Comparison of ENCODE assay signal across 4 worm cellular contexts in genomic region chrIII:2596984-2597454, ce11.
TF ChIP-seq lines count a peak whose summit lies in the region.

Gene apb-1, minus strand, starts transcription at chrIII:2597034.

TF ChIP-seq in whole organism, L2 larva, 48 proteins besides CTCF, POLR2A, EP300 and RAD21 (continued from another document):
- TF ChIP-seq nhr-10 (tag; optimal IDR thresholded peaks at IDR 0.05; lab: Kevin White, UChicago) (peak; percentile 65), nhr-12 (tag; optimal IDR thresholded peaks at IDR 0.05; lab: Kevin White, UChicago) (no peak), ztf-1 (GFP tag; conservative IDR thresholded peaks at IDR 0.05; lab: Robert Waterston, UW) (no peak), egl-27 (tag; optimal IDR thresholded peaks at IDR 0.05; lab: Kevin White, UChicago) (peak; percentile 92), lin-13 (GFP tag; optimal IDR thresholded peaks at IDR 0.05; lab: Kevin White, UChicago) (peak; percentile 93), blmp-1 (tag; optimal IDR thresholded peaks at IDR 0.05; lab: Kevin White, UChicago; ENCODE audit: insufficient read depth) (peak; percentile 68), nhr-129 (tag; optimal IDR thresholded peaks at IDR 0.05; lab: Kevin White, UChicago) (peak; percentile 78), ztf-11 (tag; optimal IDR thresholded peaks at IDR 0.05; lab: Kevin White, UChicago) (peak; percentile 22), lin-39 (tag; optimal IDR thresholded peaks at IDR 0.05; lab: Kevin White, UChicago) (no peak), aly-2 (tag; optimal IDR thresholded peaks at IDR 0.05; lab: Kevin White, UChicago) (peak; percentile 76), ceh-82 (tag; optimal IDR thresholded peaks at IDR 0.05; lab: Kevin White, UChicago) (peak; percentile 15), F13H6.1 (tag; optimal IDR thresholded peaks at IDR 0.05; lab: Kevin White, UChicago) (peak; percentile 91), unc-39 (tag; optimal IDR thresholded peaks at IDR 0.05; lab: Kevin White, UChicago) (no peak), peb-1 (tag; optimal IDR thresholded peaks at IDR 0.05; lab: Kevin White, UChicago) (no peak), nhr-77 (tag; optimal IDR thresholded peaks at IDR 0.05; lab: Kevin White, UChicago) (peak; percentile 78), fos-1 (tag; optimal IDR thresholded peaks at IDR 0.05; lab: Kevin White, UChicago) (peak; percentile 80), R02D3.7 (tag; optimal IDR thresholded peaks at IDR 0.05; lab: Kevin White, UChicago) (peak; percentile 76), snpc-4 (tag; optimal IDR thresholded peaks at IDR 0.05; lab: Kevin White, UChicago) (peak; percentile 61), ZK546.5 (tag; optimal IDR thresholded peaks at IDR 0.05; lab: Kevin White, UChicago) (peak; percentile 40), dmd-4 (tag; optimal IDR thresholded peaks at IDR 0.05; lab: Kevin White, UChicago) (peak; percentile 68), nhr-25 (tag; optimal IDR thresholded peaks at IDR 0.05; lab: Kevin White, UChicago) (peak; percentile 86), sma-3 (GFP tag; optimal IDR thresholded peaks at IDR 0.05; lab: Kevin White, UChicago) (peak; percentile 93), ama-1 (optimal IDR thresholded peaks at IDR 0.05; lab: Kevin White, UChicago) (peak; percentile 19), skn-1 (tag; optimal IDR thresholded peaks at IDR 0.05; lab: Kevin White, UChicago) (no peak), Y55F3AM.14 (GFP tag; optimal IDR thresholded peaks at IDR 0.05; lab: Kevin White, UChicago) (no peak), unc-55 (GFP tag; optimal IDR thresholded peaks at IDR 0.05; lab: Kevin White, UChicago) (peak; percentile 98)

TF ChIP-seq in whole organism, L4 larva, 104 proteins besides CTCF, POLR2A, EP300 and RAD21 (continued from another document and continues in another):
- no peak for TF ChIP-seq php-3 (GFP tag; IDR thresholded peaks at IDR 0.05; lab: Robert Waterston, UW)
- peak; percentile 95 for TF ChIP-seq rbr-2 (tag; optimal IDR thresholded peaks at IDR 0.05; lab: Kevin White, UChicago)
- no peak for TF ChIP-seq zip-11 (GFP tag; IDR thresholded peaks at IDR 0.05; lab: Robert Waterston, UW)
- no peak for TF ChIP-seq mxl-2 (GFP tag; conservative IDR thresholded peaks at IDR 0.05; lab: Robert Waterston, UW)
- no peak for TF ChIP-seq lin-39 (tag; optimal IDR thresholded peaks at IDR 0.05; lab: Kevin White, UChicago)
- peak; percentile 90 for TF ChIP-seq spr-1 (tag; optimal IDR thresholded peaks at IDR 0.05; lab: Kevin White, UChicago)
- TF ChIP-seq egl-43 (GFP tag; IDR thresholded peaks at IDR 0.05; lab: Robert Waterston, UW): peak; percentile 88
- TF ChIP-seq D1046.2 (GFP tag; IDR thresholded peaks at IDR 0.05; lab: Robert Waterston, UW): 0 out of 2 replicates have a peak, but pooled peaks have one; percentile 66
- TF ChIP-seq nhr-6 (tag; optimal IDR thresholded peaks at IDR 0.05; lab: Kevin White, UChicago): peak; percentile 92
- TF ChIP-seq hlh-30 (tag; optimal IDR thresholded peaks at IDR 0.05; lab: Kevin White, UChicago; ENCODE audit: insufficient read depth): peak; percentile 79
- TF ChIP-seq F10B5.3 (tag; optimal IDR thresholded peaks at IDR 0.05; lab: Kevin White, UChicago): peak; percentile 80
- TF ChIP-seq nhr-25 (tag; optimal IDR thresholded peaks at IDR 0.05; lab: Kevin White, UChicago; ENCODE audit: borderline replicate concordance, insufficient read depth): peak; percentile 29
- no peak for TF ChIP-seq mes-2 (tag; optimal IDR thresholded peaks at IDR 0.05; lab: Kevin White, UChicago; ENCODE audit: poor library complexity, severe bottlenecking)
- TF ChIP-seq nhr-42 (GFP tag; IDR thresholded peaks at IDR 0.05; lab: Robert Waterston, UW): peak; percentile 72
- TF ChIP-seq F26F4.8 (GFP tag; conservative IDR thresholded peaks at IDR 0.05; lab: Robert Waterston, UW): no peak
- no peak for TF ChIP-seq unc-39 (tag; optimal IDR thresholded peaks at IDR 0.05; lab: Kevin White, UChicago)
- peak; percentile 72 for TF ChIP-seq dmd-9 (GFP tag; IDR thresholded peaks at IDR 0.05; lab: Robert Waterston, UW)
- no peak for TF ChIP-seq ceh-62 (tag; optimal IDR thresholded peaks at IDR 0.05; lab: Kevin White, UChicago)
- no peak for TF ChIP-seq Y75B8A.6 (GFP tag; IDR thresholded peaks at IDR 0.05; lab: Robert Waterston, UW)
- TF ChIP-seq jun-1 (tag; optimal IDR thresholded peaks at IDR 0.05; lab: Kevin White, UChicago): peak; percentile 16
- TF ChIP-seq nhr-102 (tag; optimal IDR thresholded peaks at IDR 0.05; lab: Kevin White, UChicago): peak; percentile 88
- TF ChIP-seq spr-3 (GFP tag; optimal IDR thresholded peaks at IDR 0.05; lab: Kevin White, UChicago): peak; percentile 72
- TF ChIP-seq T20F7.1 (GFP tag; optimal IDR thresholded peaks at IDR 0.05; lab: Kevin White, UChicago): peak; percentile 78
- TF ChIP-seq dmd-8 (GFP tag; IDR thresholded peaks at IDR 0.05; lab: Robert Waterston, UW): no peak
- no peak for TF ChIP-seq sdz-12 (GFP tag; optimal IDR thresholded peaks at IDR 0.05; lab: Kevin White, UChicago)
- TF ChIP-seq zfp-2 (tag; optimal IDR thresholded peaks at IDR 0.05; lab: Kevin White, UChicago): peak; percentile 52
- peak; percentile 84 for TF ChIP-seq ces-1 (GFP tag; optimal IDR thresholded peaks at IDR 0.05; lab: Kevin White, UChicago)
- peak in 1 of 2 experiments; percentile 29 for TF ChIP-seq mdl-1 (tag; optimal IDR thresholded peaks at IDR 0.05; lab: Kevin White, UChicago)
- TF ChIP-seq pha-4 (GFP tag; IDR thresholded peaks at IDR 0.05; lab: Robert Waterston, UW): peak; percentile 84
- peak; percentile 86 for TF ChIP-seq pha-4 (tag; optimal IDR thresholded peaks at IDR 0.05; lab: Kevin White, UChicago)
- peak in 1 of 2 experiments; percentile 30 for TF ChIP-seq daf-16 (GFP tag; optimal IDR thresholded peaks at IDR 0.05; lab: Kevin White, UChicago)
- TF ChIP-seq daf-16 (tag; optimal IDR thresholded peaks at IDR 0.05; lab: Kevin White, UChicago): peak; percentile 40
- TF ChIP-seq ztf-11 (tag; optimal IDR thresholded peaks at IDR 0.05; lab: Kevin White, UChicago): no peak
- TF ChIP-seq zfp-3 (GFP tag; conservative IDR thresholded peaks at IDR 0.05; lab: Robert Waterston, UW): peak; percentile 43; the same call in 1 of the 2 replicates
- TF ChIP-seq T26A8.4 (GFP tag; IDR thresholded peaks at IDR 0.05; lab: Robert Waterston, UW): no peak
- peak; percentile 79 for TF ChIP-seq nhr-11 (tag; optimal IDR thresholded peaks at IDR 0.05; lab: Kevin White, UChicago)

TF ChIP-seq in whole organism, late embryonic, 69 proteins besides CTCF, POLR2A, EP300 and RAD21 (continued from another document and continues in another):
- TF ChIP-seq unc-55 (GFP tag; optimal IDR thresholded peaks at IDR 0.05; lab: Kevin White, UChicago) (peak; percentile 32), T23F11.4 (GFP tag; optimal IDR thresholded peaks at IDR 0.05; lab: Kevin White, UChicago) (no peak), ttx-3 (tag; optimal IDR thresholded peaks at IDR 0.05; lab: Kevin White, UChicago) (peak; percentile 51), dve-1 (tag; optimal IDR thresholded peaks at IDR 0.05; lab: Kevin White, UChicago) (peak; percentile 75), pqm-1 (tag; optimal IDR thresholded peaks at IDR 0.05; lab: Kevin White, UChicago) (no peak), ceh-48 (tag; optimal IDR thresholded peaks at IDR 0.05; lab: Kevin White, UChicago) (peak; percentile 98), hlh-13 (GFP tag; optimal IDR thresholded peaks at IDR 0.05; lab: Kevin White, UChicago) (peak; percentile 19), hlh-15 (tag; optimal IDR thresholded peaks at IDR 0.05; lab: Kevin White, UChicago) (no peak), C38D4.7 (GFP tag; optimal IDR thresholded peaks at IDR 0.05; lab: Kevin White, UChicago) (peak; percentile 24), Y22D7AL.16 (tag; optimal IDR thresholded peaks at IDR 0.05; lab: Kevin White, UChicago) (no peak), sox-4 (tag; optimal IDR thresholded peaks at IDR 0.05; lab: Kevin White, UChicago) (peak; percentile 64), che-1 (tag; optimal IDR thresholded peaks at IDR 0.05; lab: Kevin White, UChicago) (peak; percentile 58), pag-3 (tag; optimal IDR thresholded peaks at IDR 0.05; lab: Kevin White, UChicago; ENCODE audit: borderline replicate concordance) (no peak), fkh-10 (GFP tag; optimal IDR thresholded peaks at IDR 0.05; lab: Kevin White, UChicago) (peak; percentile 52), odd-2 (tag; optimal IDR thresholded peaks at IDR 0.05; lab: Kevin White, UChicago) (no peak), sox-2 (GFP tag; IDR thresholded peaks at IDR 0.05; lab: Robert Waterston, UW) (peak; percentile 53), pha-2 (tag; optimal IDR thresholded peaks at IDR 0.05; lab: Kevin White, UChicago) (no peak), fkh-6 (tag; optimal IDR thresholded peaks at IDR 0.05; lab: Kevin White, UChicago) (no peak), eyg-1 (tag; optimal IDR thresholded peaks at IDR 0.05; lab: Kevin White, UChicago) (no peak), tbx-2 (tag; optimal IDR thresholded peaks at IDR 0.05; lab: Kevin White, UChicago) (peak; percentile 79), elt-2 (tag; optimal IDR thresholded peaks at IDR 0.05; lab: Kevin White, UChicago) (peak; percentile 81), lim-6 (tag; optimal IDR thresholded peaks at IDR 0.05; lab: Kevin White, UChicago) (peak; percentile 15), lin-11 (tag; optimal IDR thresholded peaks at IDR 0.05; lab: Kevin White, UChicago) (peak; percentile 49), pax-1 (tag; optimal IDR thresholded peaks at IDR 0.05; lab: Kevin White, UChicago) (peak; percentile 44), ceh-19 (GFP tag; optimal IDR thresholded peaks at IDR 0.05; lab: Kevin White, UChicago) (peak; percentile 79), K09A11.1 (tag; optimal IDR thresholded peaks at IDR 0.05; lab: Kevin White, UChicago; ENCODE audit: insufficient read depth) (no peak), ceh-6 (GFP tag; optimal IDR thresholded peaks at IDR 0.05; lab: Kevin White, UChicago) (peak; percentile 13), ceh-34 (tag; optimal IDR thresholded peaks at IDR 0.05; lab: Kevin White, UChicago) (peak; percentile 86), ets-4 (tag; optimal IDR thresholded peaks at IDR 0.05; lab: Kevin White, UChicago) (peak; percentile 25), ama-1 (optimal IDR thresholded peaks at IDR 0.05; lab: Kevin White, UChicago) (no peak), unc-3 (GFP tag; conservative IDR thresholded peaks at IDR 0.05; lab: Robert Waterston, UW) (0 out of 2 replicates have a peak, but pooled peaks have one; percentile 20), unc-3 (tag; optimal IDR thresholded peaks at IDR 0.05; lab: Kevin White, UChicago) (peak; percentile 33), pros-1 (tag; optimal IDR thresholded peaks at IDR 0.05; lab: Kevin White, UChicago) (no peak), hlh-6 (tag; optimal IDR thresholded peaks at IDR 0.05; lab: Kevin White, UChicago) (no peak), fax-1 (tag; optimal IDR thresholded peaks at IDR 0.05; lab: Kevin White, UChicago) (peak; percentile 20), ceh-18 (tag; optimal IDR thresholded peaks at IDR 0.05; lab: Kevin White, UChicago) (peak; percentile 68), pha-4 (tag; optimal IDR thresholded peaks at IDR 0.05; lab: Kevin White, UChicago) (no peak), ahr-1 (tag; optimal IDR thresholded peaks at IDR 0.05; lab: Kevin White, UChicago) (no peak), nhr-11 (tag; optimal IDR thresholded peaks at IDR 0.05; lab: Kevin White, UChicago) (no peak)

TF ChIP-seq in whole organism, mixed stage, embryonic, 35 proteins besides CTCF, POLR2A, EP300 and RAD21 (continued from another document):
- TF ChIP-seq unc-62 (GFP tag; optimal IDR thresholded peaks at IDR 0.05; lab: Kevin White, UChicago) (peak; percentile 32), M03D4.4 (tag; optimal IDR thresholded peaks at IDR 0.05; lab: Kevin White, UChicago) (peak; percentile 58), ces-1 (GFP tag; optimal IDR thresholded peaks at IDR 0.05; lab: Kevin White, UChicago) (peak; percentile 89), mab-5 (tag; optimal IDR thresholded peaks at IDR 0.05; lab: Kevin White, UChicago) (peak; percentile 64), lsy-2 (tag; optimal IDR thresholded peaks at IDR 0.05; lab: Kevin White, UChicago) (peak; percentile 87)
